Fruit fly (Drosophila melanogaster) whole organism, prepupa: Measurements from ENCODE around the gene grk.

ENCODE experiments used
- CG10631 ChIP-seq: fragments of 200-800 bp; sonication (Bioruptor generic); optimal IDR thresholded peaks from 2 replicates; lab custom pipeline; 2016; ENCODE audit warnings: missing biosample characterization, missing genetic modification characterization
- CG10669 ChIP-seq: fragments of 200-800 bp; sonication (Bioruptor generic); optimal IDR thresholded peaks from 3 replicates; lab custom pipeline; 2018; ENCODE audit warnings: missing biosample characterization, mild to moderate bottlenecking, missing genetic modification characterization, moderate library complexity
- CG15336 ChIP-seq: fragments of 200-800 bp; sonication (Bioruptor generic); IDR thresholded peaks from 2 replicates; pipeline ENCODE4 v1.3.6; 2022; ENCODE audit warnings: missing biosample characterization, missing genetic modification characterization
- CG1621 ChIP-seq: fragments of 200-800 bp; sonication (Bioruptor generic); optimal IDR thresholded peaks from 3 replicates; lab custom pipeline; 2018; ENCODE audit warnings: missing biosample characterization, mild to moderate bottlenecking, missing genetic modification characterization
- CG16779 ChIP-seq: fragments of 200-800 bp; sonication (Bioruptor generic); optimal IDR thresholded peaks from 3 replicates; lab custom pipeline; 2017; ENCODE audit warnings: missing biosample characterization, mild to moderate bottlenecking, missing genetic modification characterization
- CG31627 ChIP-seq: fragments of 200-800 bp; sonication (Bioruptor generic); optimal IDR thresholded peaks from 3 replicates; lab custom pipeline; 2016; ENCODE audit warnings: missing biosample characterization, missing genetic modification characterization
- CG32006 ChIP-seq: fragments of 200-800 bp; sonication (Bioruptor generic); optimal IDR thresholded peaks from 3 replicates; lab custom pipeline; 2017; ENCODE audit warnings: missing biosample characterization, mild to moderate bottlenecking, missing genetic modification characterization
- CG34406 ChIP-seq: fragments of 200-800 bp; sonication (Bioruptor generic); optimal IDR thresholded peaks from 3 replicates; lab custom pipeline; 2016; ENCODE audit warnings: missing biosample characterization, missing genetic modification characterization
- CG4318 ChIP-seq: fragments of 200-800 bp; sonication (Bioruptor generic); optimal IDR thresholded peaks from 3 replicates; lab custom pipeline; 2017; ENCODE audit warnings: missing biosample characterization, mild to moderate bottlenecking, missing genetic modification characterization
- CG6163 ChIP-seq: fragments of 200-800 bp; sonication (Bioruptor generic); IDR thresholded peaks from 3 replicates; pipeline ENCODE4 v1.3.6; 2022; ENCODE audit warnings: missing biosample characterization, missing genetic modification characterization
- CG6276 ChIP-seq: fragments of 200-800 bp; sonication (Bioruptor generic); optimal IDR thresholded peaks from 2 replicates; lab custom pipeline; 2017; ENCODE audit warnings: missing biosample characterization, mild to moderate bottlenecking, missing genetic modification characterization
- CG6792 ChIP-seq: fragments of 200-800 bp; sonication (Bioruptor generic); optimal IDR thresholded peaks from 3 replicates; lab custom pipeline; 2016; ENCODE audit warnings: missing biosample characterization, missing genetic modification characterization
- CG6808 ChIP-seq: fragments of 200-800 bp; sonication (Bioruptor generic); optimal IDR thresholded peaks from 3 replicates; lab custom pipeline; 2017; ENCODE audit warnings: missing biosample characterization, missing genetic modification characterization, mild to moderate bottlenecking, moderate library complexity, missing genetic modification reagents
- CG6854 ChIP-seq: fragments of 200-800 bp; sonication (Bioruptor generic); optimal IDR thresholded peaks from 2 replicates; lab custom pipeline; 2017; ENCODE audit warnings: missing biosample characterization, mild to moderate bottlenecking, missing genetic modification characterization
- CG8632 ChIP-seq: fragments of 200-800 bp; sonication (Bioruptor generic); optimal IDR thresholded peaks from 3 replicates; lab custom pipeline; 2016; ENCODE audit warnings: missing biosample characterization, missing genetic modification characterization
- CG9139 ChIP-seq: fragments of 200-800 bp; sonication (Bioruptor generic); optimal IDR thresholded peaks from 3 replicates; lab custom pipeline; 2017; ENCODE audit warnings: missing biosample characterization, mild to moderate bottlenecking, missing genetic modification characterization
- Eip75B ChIP-seq: fragments of 200-800 bp; sonication (Bioruptor generic); optimal IDR thresholded peaks from 3 replicates; lab custom pipeline; 2016; ENCODE audit warnings: missing biosample characterization, missing genetic modification characterization
- Eip78C ChIP-seq: fragments of 200-800 bp; sonication (Bioruptor generic); peaks from one replicate; lab custom pipeline; 2016; ENCODE audit warnings: missing biosample characterization, missing genetic modification characterization
- Eip93F ChIP-seq: fragments of 200-800 bp; sonication (Bioruptor generic); optimal IDR thresholded peaks from 2 replicates; lab custom pipeline; 2016; ENCODE audit warnings: missing biosample characterization, mild to moderate bottlenecking, missing genetic modification characterization
- Ets96B ChIP-seq: fragments of 200-800 bp; optimal IDR thresholded peaks from 2 replicates; lab custom pipeline; 2019; ENCODE audit warnings: missing biosample characterization, mild to moderate bottlenecking, missing genetic modification characterization, moderate library complexity
- Hr38 ChIP-seq: sonication (Bioruptor generic); optimal IDR thresholded peaks from 2 replicates; lab custom pipeline; 2016; ENCODE audit warnings: missing biosample characterization, missing genetic modification characterization
- Hr39 ChIP-seq: fragments of 200-800 bp; sonication (Bioruptor generic); optimal IDR thresholded peaks from 2 replicates; lab custom pipeline; 2016; ENCODE audit warnings: missing biosample characterization, missing genetic modification characterization
- Hr4 ChIP-seq: fragments of 200-800 bp; sonication (Bioruptor generic); optimal IDR thresholded peaks from 3 replicates; lab custom pipeline; 2016; ENCODE audit warnings: missing biosample characterization, missing genetic modification characterization
- Lpt ChIP-seq: fragments of 200-800 bp; sonication (Bioruptor generic); optimal IDR thresholded peaks from 3 replicates; lab custom pipeline; 2016; ENCODE audit warnings: missing biosample characterization, missing genetic modification characterization
- Met ChIP-seq: fragments of 200-800 bp; sonication (Bioruptor generic); optimal IDR thresholded peaks from 3 replicates; lab custom pipeline; 2016; ENCODE audit warnings: missing biosample characterization, missing genetic modification characterization
- Smox ChIP-seq: fragments of 200-800 bp; sonication (Bioruptor generic); optimal IDR thresholded peaks from 3 replicates; lab custom pipeline; 2016; ENCODE audit warnings: missing biosample characterization, missing genetic modification characterization
- Sox102F ChIP-seq: fragments of 200-800 bp; sonication (Bioruptor generic); optimal IDR thresholded peaks from 2 replicates; lab custom pipeline; 2016; ENCODE audit warnings: missing biosample characterization, mild to moderate bottlenecking, missing genetic modification characterization
- dsx ChIP-seq: fragments of 200-800 bp; optimal IDR thresholded peaks from 3 replicates; lab custom pipeline; 2019; ENCODE audit warnings: missing biosample characterization, mild to moderate bottlenecking, missing genetic modification characterization, moderate library complexity; ENCODE audit not compliant: poor library complexity, severe bottlenecking
- eg ChIP-seq: fragments of 200-800 bp; sonication (Bioruptor generic); IDR thresholded peaks from 3 replicates; pipeline ENCODE4 v1.3.6; 2022; ENCODE audit warnings: missing biosample characterization, missing genetic modification characterization
- fd59A ChIP-seq: fragments of 200-800 bp; sonication (Bioruptor generic); optimal IDR thresholded peaks from 2 replicates; lab custom pipeline; 2017; ENCODE audit warnings: missing biosample characterization, mild to moderate bottlenecking, missing genetic modification characterization, missing genetic modification reagents
- fkh ChIP-seq: fragments of 200-800 bp; sonication (Bioruptor generic); optimal IDR thresholded peaks from 3 replicates; lab custom pipeline; 2017; ENCODE audit warnings: missing biosample characterization, mild to moderate bottlenecking, missing genetic modification characterization, moderate library complexity
- net ChIP-seq: fragments of 200-800 bp; sonication (Bioruptor generic); optimal IDR thresholded peaks from 3 replicates; lab custom pipeline; 2016; ENCODE audit warnings: missing biosample characterization, missing genetic modification characterization
- salr ChIP-seq, 2 experiments: fragments of 200-800 bp; sonication (Bioruptor generic); optimal IDR thresholded peaks; 3 replicates each; lab custom pipeline; 2016 to 2018; ENCODE audit warnings: missing biosample characterization in 2 of 2, missing genetic modification characterization in 2 of 2, mild to moderate bottlenecking in 1 of 2
- spab ChIP-seq: fragments of 200-800 bp; sonication (Bioruptor generic); optimal IDR thresholded peaks from 2 replicates; lab custom pipeline; 2017; ENCODE audit warnings: missing biosample characterization, mild to moderate bottlenecking, missing genetic modification characterization, missing genetic modification reagents
- ss ChIP-seq, 2 experiments: fragments of 200-800 bp; sonication (Bioruptor generic); optimal IDR thresholded peaks; 2 replicates in 1 of 2; 3 replicates in 1 of 2; lab custom pipeline; 2017 to 2018; ENCODE audit warnings: mild to moderate bottlenecking in 2 of 2, missing biosample characterization in 2 of 2, missing genetic modification characterization in 2 of 2, moderate library complexity in 1 of 2
- svp ChIP-seq: fragments of 200-800 bp; sonication (Bioruptor generic); peaks from one replicate; lab custom pipeline; 2016; ENCODE audit warnings: missing biosample characterization, missing genetic modification characterization
- vri ChIP-seq: fragments of 200-800 bp; sonication (Bioruptor generic); optimal IDR thresholded peaks from 3 replicates; lab custom pipeline; 2016; ENCODE audit warnings: missing biosample characterization, mild to moderate bottlenecking, missing genetic modification characterization

grk gene

dm6 chr2L:8402928-8403285 lies 30.5 kb downstream of the grk start, which contains the start of gene fy:
Gene fy, minus strand, starts transcription at chr2L:8403280.
- TF ChIP-seq Sox102F, result no peak
- no peak for TF ChIP-seq Eip78C (GFP tag; lab: Kevin White, UChicago)
- TF ChIP-seq ss (GFP tag; optimal IDR thresholded peaks at IDR 0.05; lab: Kevin White, UChicago), result no peak
- TF ChIP-seq net (GFP tag; lab: Kevin White, UChicago), result no peak
- no peak for TF ChIP-seq CG15336 (GFP tag; lab: Robert Waterston, UW)
- no peak for TF ChIP-seq CG8632 (GFP tag; lab: Kevin White, UChicago)
- TF ChIP-seq Lpt (GFP tag; lab: Kevin White, UChicago), result no peak
- no peak for TF ChIP-seq CG6163 (GFP tag; lab: Robert Waterston, UW)
- TF ChIP-seq eg, result no peak
- TF ChIP-seq CG4318, result no peak
- TF ChIP-seq Eip75B (GFP tag; lab: Kevin White, UChicago), result no peak
- TF ChIP-seq Met, result no peak
- TF ChIP-seq Eip93F (GFP tag; lab: Kevin White, UChicago), result no peak

- TF ChIP-seq CG10669, result no peak
- no peak for TF ChIP-seq Hr39 (GFP tag; lab: Kevin White, UChicago)
- TF ChIP-seq vri (GFP tag; lab: Kevin White, UChicago), result peak; percentile 87
These were observed 33.4 kb downstream of the grk start, which contains the start of gene CG31898 for dm6 chr2L:8399863-8400598. Gene CG31898, plus strand, starts transcription at chr2L:8400421.

dm6 chr2L:8398721-8399120 lies 34.7 kb downstream of the grk start, which contains the start of gene CG13386:
Gene CG13386, plus strand, starts transcription at chr2L:8399021.
- TF ChIP-seq vri (GFP tag; lab: Kevin White, UChicago) (no peak), Smox (GFP tag; lab: Kevin White, UChicago) (no peak)

dm6 chr2L:8395996-8396699 lies 37.2 kb downstream of the grk start, which contains the start of the genes Peritrophin-15a and CG13385:
Gene Peritrophin-15a, minus strand, starts transcription at chr2L:8396096.
Gene CG13385, plus strand, starts transcription at chr2L:8396649.
- TF ChIP-seq Met (no peak), CG32006 (GFP tag; lab: Kevin White, UChicago) (no peak), Ets96B (tag; lab: Kevin White, UChicago) (no peak), fd59A (GFP tag; lab: Kevin White, UChicago) (no peak), eg (no peak)

- TF ChIP-seq CG34406 (GFP tag; lab: Kevin White, UChicago) (no peak), salr (GFP tag; optimal IDR thresholded peaks at IDR 0.05; lab: Kevin White, UChicago) (no peak), CG6854 (GFP tag; lab: Kevin White, UChicago) (no peak), CG15336 (GFP tag; lab: Robert Waterston, UW) (no peak), CG1621 (tag; lab: Kevin White, UChicago) (no peak)
- TF ChIP-seq, all 60 proteins: peak for 0
These were observed 38.6 kb downstream of the grk start, which contains the start of gene Peritrophin-15b for dm6 chr2L:8394840-8395239. Gene Peritrophin-15b, minus strand, starts transcription at chr2L:8394940.

dm6 chr2L:8394180-8394579 lies 39.2 kb downstream of the grk start, which contains the start of gene lectin-29Ca:
Gene lectin-29Ca, minus strand, starts transcription at chr2L:8394280.
- TF ChIP-seq spab, result no peak
- TF ChIP-seq CG31627, result no peak
- no peak for TF ChIP-seq Hr38 (GFP tag; lab: Kevin White, UChicago)
- no peak for TF ChIP-seq salr (GFP tag; optimal IDR thresholded peaks at IDR 0.05; lab: Kevin White, UChicago)
- TF ChIP-seq CG6276 (GFP tag; lab: Kevin White, UChicago), result no peak
- no peak for TF ChIP-seq Eip75B (GFP tag; lab: Kevin White, UChicago)
- TF ChIP-seq CG10631 (GFP tag; lab: Kevin White, UChicago), result no peak
- no peak for TF ChIP-seq CG16779
- TF ChIP-seq fkh (GFP tag; lab: Kevin White, UChicago), result no peak
- no peak for TF ChIP-seq CG8632 (GFP tag; lab: Kevin White, UChicago)
- TF ChIP-seq Hr4, result no peak
- TF ChIP-seq CG9139 (GFP tag; lab: Kevin White, UChicago), result no peak
- no peak for TF ChIP-seq svp (GFP tag; lab: Kevin White, UChicago)
- TF ChIP-seq Ets96B (tag; lab: Kevin White, UChicago), result no peak
- no peak for TF ChIP-seq dsx (GFP tag; lab: Kevin White, UChicago)
- TF ChIP-seq CG6792, result no peak
- no peak for TF ChIP-seq Hr39 (GFP tag; lab: Kevin White, UChicago)
- TF ChIP-seq CG34406 (GFP tag; lab: Kevin White, UChicago), result no peak
- no peak for TF ChIP-seq CG6808 (GFP tag; lab: Kevin White, UChicago)
- no peak for TF ChIP-seq Sox102F
